Worm (Caenorhabditis elegans): ENCODE data around the gene rimb-1.

ce11 chrIII:1814285-1814684 is 26.2 kb downstream of the rimb-1 start:
- TF ChIP-seq blmp-1 (tag; optimal IDR thresholded peaks at IDR 0.05) = no peak
- TF ChIP-seq mab-5 (tag; optimal IDR thresholded peaks at IDR 0.05) = no peak
- no peak for TF ChIP-seq elt-1 (tag; optimal IDR thresholded peaks at IDR 0.05; ENCODE audit: borderline replicate concordance, insufficient read depth)
- TF ChIP-seq pha-4 (tag; optimal IDR thresholded peaks at IDR 0.05) = no peak
- TF ChIP-seq nhr-28 (tag; optimal IDR thresholded peaks at IDR 0.05) = no peak
- TF ChIP-seq ces-1 (GFP tag; optimal IDR thresholded peaks at IDR 0.05) = no peak
- no peak for TF ChIP-seq ztf-11 (tag; optimal IDR thresholded peaks at IDR 0.05)
- TF ChIP-seq lin-32 (GFP tag; optimal IDR thresholded peaks at IDR 0.05) = no peak
- no peak for TF ChIP-seq nhr-76 (tag; optimal IDR thresholded peaks at IDR 0.05)
